Fruit fly (Drosophila melanogaster): ENCODE data around the gene hng3.

The hng3 gene

dm6 chr3L:754612-755011 is 677 bp downstream of the hng3 start (continued):
- TF ChIP-seq CG17829 (tag; optimal IDR thresholded peaks at IDR 0.05), result peak; percentile 12
- no peak for TF ChIP-seq Abd-B (GFP tag; optimal IDR thresholded peaks at IDR 0.05)
- TF ChIP-seq ewg (GFP tag; optimal IDR thresholded peaks at IDR 0.05), result peak; percentile 35
- no peak for TF ChIP-seq Sin3A (optimal IDR thresholded peaks at IDR 0.05)
- TF ChIP-seq CG6272 (GFP tag; IDR thresholded peaks at IDR 0.05), result no peak
- TF ChIP-seq prd (optimal IDR thresholded peaks at IDR 0.05), result no peak
- peak; percentile 57; the same call in 2 of the 3 replicates for TF ChIP-seq prd (GFP tag; IDR thresholded peaks at IDR 0.05)
- TF ChIP-seq abd-A (tag; optimal IDR thresholded peaks at IDR 0.05), result no peak
- no peak for TF ChIP-seq CG10147 (GFP tag; optimal IDR thresholded peaks at IDR 0.05)
- TF ChIP-seq CG6813 (GFP tag; optimal IDR thresholded peaks at IDR 0.05), result peak; percentile 8
- peak; percentile 8 for TF ChIP-seq Xbp1 (GFP tag; optimal IDR thresholded peaks at IDR 0.05)
- TF ChIP-seq en (GFP tag; optimal IDR thresholded peaks at IDR 0.05), result no peak
- TF ChIP-seq az2 (GFP tag; optimal IDR thresholded peaks at IDR 0.05), result no peak
- TF ChIP-seq CG12071 (GFP tag; optimal IDR thresholded peaks at IDR 0.05), result no peak
- TF ChIP-seq CG7745 (tag; optimal IDR thresholded peaks at IDR 0.05), result no peak
- peak; percentile 35 for TF ChIP-seq CG1603 (tag; optimal IDR thresholded peaks at IDR 0.05)
- no peak for TF ChIP-seq Optix (GFP tag; IDR thresholded peaks at IDR 0.05)
- TF ChIP-seq Trl (optimal IDR thresholded peaks at IDR 0.05), result no peak
- TF ChIP-seq Trl (GFP tag; optimal IDR thresholded peaks at IDR 0.05), result no peak
- TF ChIP-seq fu2 (GFP tag; optimal IDR thresholded peaks at IDR 0.05), result no peak
- peak; percentile 18; the same call in 1 of the 2 replicates for TF ChIP-seq CG10366 (GFP tag; IDR thresholded peaks at IDR 0.05)
- no peak for TF ChIP-seq CG10431 (GFP tag; optimal IDR thresholded peaks at IDR 0.05)
- TF ChIP-seq CG7839 (tag; optimal IDR thresholded peaks at IDR 0.05), result peak; percentile 40
- TF ChIP-seq CG11093 (GFP tag; IDR thresholded peaks at IDR 0.05), result 0 out of 3 replicates have a peak, but pooled peaks have one; percentile 16
- TF ChIP-seq HLH4C (GFP tag; IDR thresholded peaks at IDR 0.05; ENCODE audit: partially characterized antibody), result no peak
- TF ChIP-seq Meics (GFP tag; optimal IDR thresholded peaks at IDR 0.05), result no peak
- TF ChIP-seq esg (GFP tag; conservative IDR thresholded peaks at IDR 0.05), result peak; percentile 40
- no peak for TF ChIP-seq insv (GFP tag; optimal IDR thresholded peaks at IDR 0.05)
- TF ChIP-seq slp2 (GFP tag; optimal IDR thresholded peaks at IDR 0.05), result peak; percentile 21
- peak; percentile 44 for TF ChIP-seq CG17328 (GFP tag; IDR thresholded peaks at IDR 0.05)
- peak; percentile 28 for TF ChIP-seq CG10209 (GFP tag; optimal IDR thresholded peaks at IDR 0.05)
- 0 out of 3 replicates have a peak, but pooled peaks have one; percentile 55 for TF ChIP-seq otp (GFP tag; IDR thresholded peaks at IDR 0.05)
- no peak for TF ChIP-seq E2f2 (GFP tag; IDR thresholded peaks at IDR 0.05)
- TF ChIP-seq CG5245 (GFP tag; optimal IDR thresholded peaks at IDR 0.05), result no peak
- TF ChIP-seq CG10321 (GFP tag; IDR thresholded peaks at IDR 0.05), result no peak
- TF ChIP-seq crol (GFP tag; IDR thresholded peaks at IDR 0.05), result 0 out of 2 replicates have a peak, but pooled peaks have one; percentile 19
- no peak for TF ChIP-seq CG12744 (GFP tag; optimal IDR thresholded peaks at IDR 0.05)
- TF ChIP-seq Dll (GFP tag; IDR thresholded peaks at IDR 0.05; ENCODE audit: partially characterized antibody), result no peak
- no peak for TF ChIP-seq TFAM (GFP tag; optimal IDR thresholded peaks at IDR 0.05)
- TF ChIP-seq sisA (GFP tag; IDR thresholded peaks at IDR 0.05), result peak; percentile 46; the same call in 1 of the 2 replicates
- no peak for TF ChIP-seq CG3995 (GFP tag; optimal IDR thresholded peaks at IDR 0.05)
- no peak for TF ChIP-seq Nf-YC (tag; optimal IDR thresholded peaks at IDR 0.05)
- no peak for TF ChIP-seq CG10654 (GFP tag; optimal IDR thresholded peaks at IDR 0.05)
- TF ChIP-seq CG16863 (GFP tag; optimal IDR thresholded peaks at IDR 0.05), result peak; percentile 5
- TF ChIP-seq Ptx1 (GFP tag; IDR thresholded peaks at IDR 0.05), result peak; percentile 56
- no peak for TF ChIP-seq klu (GFP tag; IDR thresholded peaks at IDR 0.05)
- TF ChIP-seq zen2 (GFP tag; IDR thresholded peaks at IDR 0.05; ENCODE audit: partially characterized antibody), result no peak
- 0 out of 3 replicates have a peak, but pooled peaks have one; percentile 52 for TF ChIP-seq ci (GFP tag; IDR thresholded peaks at IDR 0.05)
- TF ChIP-seq zfh1 (GFP tag; IDR thresholded peaks at IDR 0.05), result no peak
- TF ChIP-seq CG10543 (GFP tag; optimal IDR thresholded peaks at IDR 0.05), result no peak
- no peak for TF ChIP-seq hkb (optimal IDR thresholded peaks at IDR 0.05)
- TF ChIP-seq hkb (GFP tag; IDR thresholded peaks at IDR 0.05), result peak; percentile 67

Measured in whole organism, embryonic.